Worm (Caenorhabditis elegans) whole organism, L4/young adult: ENCODE data around the gene npp-18.

Experiments used
- dao-5 ChIP-seq: sonication (generic microtip); optimal IDR thresholded peaks from 2 replicates; lab custom pipeline; 2016; ENCODE audit warnings: missing genotype, missing genetic modification characterization, moderate library complexity, missing compliant biosample characterization
- him-1 ChIP-seq: sonication (generic microtip); optimal IDR thresholded peaks from 2 replicates; lab custom pipeline; 2016; ENCODE audit warnings: missing genotype, missing genetic modification reagents, missing genetic modification characterization, missing compliant biosample characterization

DNA sequence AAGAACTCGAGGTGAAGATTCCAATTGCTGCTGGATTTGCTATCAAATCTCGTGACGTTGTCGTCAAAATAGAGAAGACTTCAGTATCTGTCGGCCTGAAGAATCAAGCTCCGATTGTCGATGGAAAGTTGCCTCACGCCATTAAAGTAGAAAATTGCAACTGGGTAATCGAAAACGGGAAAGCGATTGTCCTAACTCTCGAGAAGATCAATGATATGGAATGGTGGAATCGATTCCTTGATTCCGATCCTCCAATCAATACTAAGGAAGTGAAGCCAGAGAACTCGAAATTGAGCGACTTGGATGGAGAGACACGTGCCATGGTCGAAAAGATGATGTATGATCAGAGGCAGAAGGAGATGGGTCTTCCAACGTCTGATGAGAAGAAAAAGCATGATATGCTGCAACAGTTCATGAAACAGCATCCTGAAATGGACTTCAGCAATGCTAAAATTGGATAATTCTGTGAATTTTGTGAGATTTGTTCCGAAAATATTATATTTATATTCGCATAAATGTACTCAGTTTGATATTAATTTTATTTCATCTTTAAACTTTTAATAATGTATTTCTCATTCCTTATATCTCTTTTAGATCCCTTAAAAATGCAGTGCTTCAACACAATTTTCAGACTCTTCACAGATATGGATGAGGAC is 45.6 kb downstream of the npp-18 start, which contains the start of gene dro-1:
- TF ChIP-seq him-1 (tag; lab: Kevin White, UChicago) (no peak), dao-5 (no peak)
